Fruit fly (Drosophila melanogaster): ENCODE measurements around the gene CG3437.

The CG3437 gene

DNA sequence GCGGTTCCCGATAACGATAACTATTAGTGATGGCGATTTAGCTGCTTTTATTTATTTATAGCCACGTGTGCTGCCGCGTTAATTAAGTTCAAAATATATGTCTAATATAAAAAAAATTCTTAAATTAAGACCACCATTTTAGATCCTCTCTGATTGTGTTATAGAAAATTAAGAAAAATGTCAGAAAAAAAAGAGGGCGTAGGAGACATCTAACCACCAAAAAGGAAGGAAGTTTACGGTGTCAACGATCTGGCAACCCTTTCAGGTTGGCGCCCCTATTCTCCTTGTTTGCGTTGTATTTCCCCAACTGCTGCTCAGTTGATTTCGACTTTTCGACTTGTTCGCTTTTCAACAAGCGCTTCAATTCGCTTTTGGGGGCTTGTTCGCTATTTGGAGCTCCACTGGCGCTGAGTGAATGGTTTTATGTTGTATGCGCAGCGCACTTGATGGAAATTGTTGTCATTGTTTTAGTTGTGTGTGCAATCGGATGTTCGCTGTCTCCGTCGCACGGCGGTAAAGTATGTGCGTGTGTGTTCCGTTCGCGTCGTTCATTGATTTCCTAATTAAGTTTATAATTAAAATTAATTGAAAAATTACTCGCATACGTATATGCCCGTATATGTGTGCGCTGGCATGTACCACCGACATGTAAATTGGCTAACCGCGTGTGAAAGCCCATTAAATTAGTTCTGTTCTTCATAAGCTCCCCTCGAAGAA is 3.5 kb upstream of the CG3437 start, which contains the start of the genes CG3434 and CG44838 (continued):
- peak; percentile 88 for TF ChIP-seq CG30403 (GFP tag; optimal IDR thresholded peaks at IDR 0.05)
- TF ChIP-seq CG7839 (tag; optimal IDR thresholded peaks at IDR 0.05), result peak; percentile 82
- no peak for TF ChIP-seq schlank (tag; optimal IDR thresholded peaks at IDR 0.05)
- TF ChIP-seq CG3995 (GFP tag; optimal IDR thresholded peaks at IDR 0.05), result peak; percentile 29
- TF ChIP-seq mld (GFP tag; IDR thresholded peaks at IDR 0.05; ENCODE audit: partially characterized antibody), result no peak
- peak; percentile 66 for TF ChIP-seq Dref (GFP tag; IDR thresholded peaks at IDR 0.05)
- no peak for TF ChIP-seq dimm (GFP tag; IDR thresholded peaks at IDR 0.05)
- peak; percentile 95 for TF ChIP-seq sens (GFP tag)
- peak; percentile 75 for TF ChIP-seq zfh2 (GFP tag; optimal IDR thresholded peaks at IDR 0.05)
- TF ChIP-seq pan (optimal IDR thresholded peaks at IDR 0.05), result no peak
- peak in 1 of 2 experiments; percentile 66 for TF ChIP-seq pan (GFP tag; optimal IDR thresholded peaks at IDR 0.05 in 1 of 2, IDR thresholded peaks at IDR 0.05 in 1 of 2)
- TF ChIP-seq CG9727 (GFP tag; optimal IDR thresholded peaks at IDR 0.05), result peak; percentile 86
- TF ChIP-seq H2.0 (GFP tag; IDR thresholded peaks at IDR 0.05), result peak; percentile 24; the same call in 1 of the 2 replicates
- TF ChIP-seq CG12104 (GFP tag; optimal IDR thresholded peaks at IDR 0.05), result peak; percentile 54
- TF ChIP-seq tup (GFP tag; optimal IDR thresholded peaks at IDR 0.05), result peak; percentile 38
- TF ChIP-seq CG6683 (GFP tag; optimal IDR thresholded peaks at IDR 0.05), result peak; percentile 62
- TF ChIP-seq CG18476 (GFP tag; optimal IDR thresholded peaks at IDR 0.05), result peak; percentile 64
- TF ChIP-seq Nf-YA (GFP tag; IDR thresholded peaks at IDR 0.05), result peak; percentile 42; the same call in 1 of the 2 replicates
- peak; percentile 75 for TF ChIP-seq CG1602 (GFP tag; optimal IDR thresholded peaks at IDR 0.05)
- peak; percentile 81 for TF ChIP-seq Jarid2 (GFP tag; optimal IDR thresholded peaks at IDR 0.05)
- TF ChIP-seq chinmo (GFP tag; IDR thresholded peaks at IDR 0.05; ENCODE audit: partially characterized antibody), result peak; percentile 77; the same call in 1 of the 4 replicates
- TF ChIP-seq ems (GFP tag; optimal IDR thresholded peaks at IDR 0.05), result peak; percentile 77
- peak; percentile 88 for TF ChIP-seq vvl (GFP tag; IDR thresholded peaks at IDR 0.05)
- peak; percentile 48 for TF ChIP-seq CG4282 (GFP tag; optimal IDR thresholded peaks at IDR 0.05)
- TF ChIP-seq CG8290 (GFP tag; optimal IDR thresholded peaks at IDR 0.05), result peak; percentile 83
- TF ChIP-seq CG8290 (tag; optimal IDR thresholded peaks at IDR 0.05), result peak; percentile 27 to 81
- TF ChIP-seq chif (GFP tag; optimal IDR thresholded peaks at IDR 0.05), result peak; percentile 58 to 78
- peak; percentile 36 for TF ChIP-seq MTF-1 (GFP tag; optimal IDR thresholded peaks at IDR 0.05; ENCODE audit: borderline replicate concordance)
- no peak for TF ChIP-seq chm (GFP tag; IDR thresholded peaks at IDR 0.05)
- TF ChIP-seq CG5180 (GFP tag; optimal IDR thresholded peaks at IDR 0.05), result peak; percentile 87
- no peak for TF ChIP-seq Tbp (GFP tag; optimal IDR thresholded peaks at IDR 0.05)
- peak; percentile 81 for TF ChIP-seq slbo (GFP tag; IDR thresholded peaks at IDR 0.05)
- TF ChIP-seq fd3F (GFP tag; optimal IDR thresholded peaks at IDR 0.05), result peak; percentile 68
- peak; percentile 79 for TF ChIP-seq Sox102F (GFP tag; optimal IDR thresholded peaks at IDR 0.05)
- TF ChIP-seq fd96Cb (tag; optimal IDR thresholded peaks at IDR 0.05), result peak; percentile 64
- TF ChIP-seq sug (tag; optimal IDR thresholded peaks at IDR 0.05), result peak; percentile 86
- no peak for TF ChIP-seq Kr (GFP tag; optimal IDR thresholded peaks at IDR 0.05)
- peak; percentile 83 for TF ChIP-seq caup (GFP tag; optimal IDR thresholded peaks at IDR 0.05; ENCODE audit: severe bottlenecking)
- TF ChIP-seq Elba2 (GFP tag; optimal IDR thresholded peaks at IDR 0.05), result peak; percentile 67
- TF ChIP-seq z (GFP tag; IDR thresholded peaks at IDR 0.05), result no peak
- TF ChIP-seq Eip74EF (GFP tag; optimal IDR thresholded peaks at IDR 0.05), result peak in 1 of 2 experiments; percentile 77
- TF ChIP-seq CG14667 (GFP tag; IDR thresholded peaks at IDR 0.05), result peak; percentile 47; the same call in 1 of the 2 replicates
- peak; percentile 58 for TF ChIP-seq Deaf1 (tag; optimal IDR thresholded peaks at IDR 0.05)
- peak; percentile 76 for TF ChIP-seq CG18619 (GFP tag; optimal IDR thresholded peaks at IDR 0.05)
- peak; percentile 76 for TF ChIP-seq mam (GFP tag; optimal IDR thresholded peaks at IDR 0.05)
- peak in 1 of 2 experiments; percentile 7 for TF ChIP-seq Hr78 (GFP tag; optimal IDR thresholded peaks at IDR 0.05)
- peak; percentile 97 for TF ChIP-seq Sry-β (GFP tag; optimal IDR thresholded peaks at IDR 0.05)
- peak; percentile 74 for TF ChIP-seq CG12299 (tag; optimal IDR thresholded peaks at IDR 0.05)
- peak; percentile 40 for TF ChIP-seq CG12769 (tag; optimal IDR thresholded peaks at IDR 0.05)
